Worm (Caenorhabditis elegans): ENCODE measurements around the gene W09G12.8.

W09G12.8 gene

DNA sequence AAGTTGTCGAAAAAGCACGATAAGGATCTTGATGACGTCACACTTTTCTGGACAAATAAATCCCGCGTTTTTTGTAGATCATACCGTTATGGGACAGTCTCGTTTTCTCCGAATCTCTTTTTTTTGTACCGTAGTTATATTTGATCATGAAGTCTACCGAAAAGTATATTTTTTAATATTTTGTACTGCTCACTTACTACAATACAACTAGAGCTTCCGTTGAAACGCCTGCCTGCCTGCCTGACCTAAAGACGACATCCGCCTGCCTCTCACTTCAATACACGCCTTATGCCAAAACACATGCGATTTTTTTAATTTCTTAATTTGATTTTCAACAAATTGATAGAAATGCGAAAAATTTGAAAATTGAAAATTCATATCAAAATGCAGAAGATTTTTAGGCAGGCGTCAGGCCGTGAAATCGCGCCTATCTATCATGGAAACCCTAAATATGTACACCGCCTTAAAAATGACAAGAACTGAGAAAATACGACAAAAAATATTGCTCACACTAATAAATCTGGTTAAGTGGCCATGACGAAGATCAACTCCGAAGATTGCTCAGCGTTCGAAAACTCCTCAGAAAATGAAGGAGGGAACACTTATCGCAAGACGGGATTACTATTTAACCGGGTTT, at the start of gene W09G12.8:
W09G12.8 (plus strand) TSS at position 587 of the 637 bp plus-strand sequence.
- no peak for TF ChIP-seq Y116A8C.19 (tag; optimal IDR thresholded peaks at IDR 0.05; ENCODE audit: borderline replicate concordance)
- TF ChIP-seq snpc-4 (tag; optimal IDR thresholded peaks at IDR 0.05): no peak
- TF ChIP-seq dpl-1 (GFP tag; optimal IDR thresholded peaks at IDR 0.05): no peak
- no peak for TF ChIP-seq vab-15 (tag; optimal IDR thresholded peaks at IDR 0.05)
- TF ChIP-seq xbp-1 (tag; optimal IDR thresholded peaks at IDR 0.05): no peak
- TF ChIP-seq fkh-8 (tag; optimal IDR thresholded peaks at IDR 0.05): no peak
- no peak for TF ChIP-seq ceh-88 (GFP tag; IDR thresholded peaks at IDR 0.05)
- TF ChIP-seq C34B4.2 (tag; optimal IDR thresholded peaks at IDR 0.05): no peak
- no peak for TF ChIP-seq pax-3 (tag; optimal IDR thresholded peaks at IDR 0.05)
- TF ChIP-seq fkh-4 (tag; optimal IDR thresholded peaks at IDR 0.05; ENCODE audit: borderline replicate concordance): no peak
- no peak for TF ChIP-seq lin-39 (tag; optimal IDR thresholded peaks at IDR 0.05)
- no peak for TF ChIP-seq elt-2 (tag; optimal IDR thresholded peaks at IDR 0.05)
- TF ChIP-seq swsn-7 (tag; optimal IDR thresholded peaks at IDR 0.05): no peak
- no peak for TF ChIP-seq blmp-1 (tag; optimal IDR thresholded peaks at IDR 0.05)
- TF ChIP-seq unc-62 (GFP tag; optimal IDR thresholded peaks at IDR 0.05): no peak
- TF ChIP-seq rnt-1 (tag; optimal IDR thresholded peaks at IDR 0.05): no peak

ce11 chrIV:1176613-1177012, 49.4 kb upstream of the W09G12.8 start:
- no peak for TF ChIP-seq efl-1 (optimal IDR thresholded peaks at IDR 0.05)
- no peak for TF ChIP-seq efl-1 (GFP tag; optimal IDR thresholded peaks at IDR 0.05 in 1 of 2)
- TF ChIP-seq ama-1 (optimal IDR thresholded peaks at IDR 0.05): no peak
- no peak for TF ChIP-seq ceh-82 (tag; optimal IDR thresholded peaks at IDR 0.05)
- TF ChIP-seq unc-130 (tag; optimal IDR thresholded peaks at IDR 0.05): no peak
- no peak for TF ChIP-seq ets-5 (GFP tag; IDR thresholded peaks at IDR 0.05)
- TF ChIP-seq nhr-90 (tag; optimal IDR thresholded peaks at IDR 0.05; ENCODE audit: poor library complexity): no peak
- no peak for TF ChIP-seq sptf-1 (tag; optimal IDR thresholded peaks at IDR 0.05)
- TF ChIP-seq unc-30 (tag; optimal IDR thresholded peaks at IDR 0.05): no peak
- no peak for TF ChIP-seq sox-4 (tag; optimal IDR thresholded peaks at IDR 0.05)
- TF ChIP-seq pag-3 (tag; optimal IDR thresholded peaks at IDR 0.05; ENCODE audit: borderline replicate concordance, insufficient read depth): no peak
- no peak for TF ChIP-seq swsn-7 (tag; optimal IDR thresholded peaks at IDR 0.05)
- no peak for TF ChIP-seq alr-1 (tag; optimal IDR thresholded peaks at IDR 0.05; ENCODE audit: borderline replicate concordance)
- no peak for TF ChIP-seq tbx-2 (tag; optimal IDR thresholded peaks at IDR 0.05)
- no peak for TF ChIP-seq nhr-85 (tag)
- no peak for TF ChIP-seq lin-35 (GFP tag; optimal IDR thresholded peaks at IDR 0.05)
- TF ChIP-seq fkh-4 (tag; optimal IDR thresholded peaks at IDR 0.05; ENCODE audit: borderline replicate concordance): no peak
- TF ChIP-seq nhr-19 (GFP tag; conservative IDR thresholded peaks at IDR 0.05): no peak
- no peak for TF ChIP-seq mdl-1 (tag; optimal IDR thresholded peaks at IDR 0.05)
- TF ChIP-seq zip-4 (GFP tag; optimal IDR thresholded peaks at IDR 0.05): no peak
- no peak for TF ChIP-seq hlh-4 (tag; optimal IDR thresholded peaks at IDR 0.05)

DNA sequence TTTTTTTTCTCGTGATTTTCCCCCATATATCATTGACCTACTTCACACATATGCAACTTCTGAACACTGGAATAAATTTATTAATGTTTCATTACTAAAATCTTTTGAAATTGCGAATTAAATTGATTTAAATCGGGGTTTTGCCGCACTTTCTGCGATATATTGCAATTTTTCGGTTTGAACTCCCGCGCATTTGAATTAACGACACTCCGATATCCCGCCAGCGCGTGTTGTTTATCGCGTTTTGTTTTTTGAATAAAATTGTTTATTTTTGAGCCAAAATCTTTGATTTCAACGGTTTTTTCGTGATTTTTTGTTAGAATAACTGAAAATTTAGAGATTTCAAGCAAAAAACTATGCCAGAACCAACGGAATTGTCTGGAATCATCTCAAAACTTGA, 48.3 kb upstream of the W09G12.8 start, which contains the start of gene Y104H12D.2:
Y104H12D.2 (plus strand) TSS at position 340 of the 400 bp plus-strand sequence.
- TF ChIP-seq unc-98 (GFP tag; IDR thresholded peaks at IDR 0.05) (no peak), nhr-84 (tag; optimal IDR thresholded peaks at IDR 0.05) (no peak), skn-1 (tag; optimal IDR thresholded peaks at IDR 0.05) (peak; percentile 20), lin-15B (tag; optimal IDR thresholded peaks at IDR 0.05) (no peak), nhr-19 (GFP tag; conservative IDR thresholded peaks at IDR 0.05) (no peak), blmp-1 (tag; optimal IDR thresholded peaks at IDR 0.05) (peak; percentile 31), lin-39 (tag; optimal IDR thresholded peaks at IDR 0.05) (peak; percentile 1), sptf-1 (tag; optimal IDR thresholded peaks at IDR 0.05) (no peak), ztf-11 (tag; optimal IDR thresholded peaks at IDR 0.05) (no peak), isw-1 (GFP tag; IDR thresholded peaks at IDR 0.05) (peak; percentile 5; the same call in 1 of the 2 replicates), mef-2 (tag; optimal IDR thresholded peaks at IDR 0.05) (no peak), ceh-8 (GFP tag; optimal IDR thresholded peaks at IDR 0.05) (no peak), egl-13 (tag; optimal IDR thresholded peaks at IDR 0.05) (no peak), snu-23 (GFP tag; optimal IDR thresholded peaks at IDR 0.05) (peak; percentile 60), unc-86 (tag; optimal IDR thresholded peaks at IDR 0.05) (no peak), tbx-2 (tag; optimal IDR thresholded peaks at IDR 0.05) (peak; percentile 28), egl-27 (tag; optimal IDR thresholded peaks at IDR 0.05) (no peak), nhr-77 (tag; optimal IDR thresholded peaks at IDR 0.05) (no peak), aha-1 (tag; optimal IDR thresholded peaks at IDR 0.05) (no peak), ceh-82 (tag; optimal IDR thresholded peaks at IDR 0.05) (peak in 1 of 3 experiments; percentile 64), pqm-1 (tag; optimal IDR thresholded peaks at IDR 0.05) (no peak), dpl-1 (GFP tag; optimal IDR thresholded peaks at IDR 0.05) (peak; percentile 88 to 95 (median 94)), snpc-4 (tag; optimal IDR thresholded peaks at IDR 0.05) (no peak), ets-5 (GFP tag; IDR thresholded peaks at IDR 0.05) (no peak)
